1 fruit fly cellular context compared by ENCODE assay signal in genomic region chr2L:4333758-4334114, dm6.
TF ChIP-seq lines count a peak whose summit lies in the region.

Gene Atet, plus strand, starts transcription at chr2L:4333913.

TF ChIP-seq in whole organism, embryonic, 481 proteins besides CTCF, POLR2A, EP300 and RAD21 (continued from another document):
- TF ChIP-seq caup (GFP tag; optimal IDR thresholded peaks at IDR 0.05; lab: Kevin White, UChicago; ENCODE audit: severe bottlenecking), result peak; percentile 40
- no peak for TF ChIP-seq Bdp1 (GFP tag; optimal IDR thresholded peaks at IDR 0.05; lab: Kevin White, UChicago)
- TF ChIP-seq Dref (GFP tag; IDR thresholded peaks at IDR 0.05; lab: Robert Waterston, UW), result 0 out of 2 replicates have a peak, but pooled peaks have one; percentile 26
- no peak for TF ChIP-seq tx (GFP tag; optimal IDR thresholded peaks at IDR 0.05; lab: Kevin White, UChicago)
- TF ChIP-seq onecut (GFP tag; IDR thresholded peaks at IDR 0.05; lab: Robert Waterston, UW), result 0 out of 2 replicates have a peak, but pooled peaks have one; percentile 1
- no peak for TF ChIP-seq fru (optimal IDR thresholded peaks at IDR 0.05; lab: Kevin White, UChicago)
- peak; percentile 93 for TF ChIP-seq CG15601 (tag; optimal IDR thresholded peaks at IDR 0.05; lab: Kevin White, UChicago)
- peak; percentile 29 for TF ChIP-seq CG17385 (GFP tag; optimal IDR thresholded peaks at IDR 0.05; lab: Kevin White, UChicago)
- TF ChIP-seq ato (GFP tag; IDR thresholded peaks at IDR 0.05; lab: Robert Waterston, UW; ENCODE audit: partially characterized antibody), result no peak
- TF ChIP-seq zfh1 (GFP tag; IDR thresholded peaks at IDR 0.05; lab: Robert Waterston, UW), result no peak
- TF ChIP-seq fd102C (GFP tag; optimal IDR thresholded peaks at IDR 0.05; lab: Kevin White, UChicago), result no peak
- no peak for TF ChIP-seq CrebB (tag; optimal IDR thresholded peaks at IDR 0.05; lab: Kevin White, UChicago)
- TF ChIP-seq CG13894 (tag; optimal IDR thresholded peaks at IDR 0.05; lab: Kevin White, UChicago), result peak; percentile 15
- TF ChIP-seq grn (GFP tag; optimal IDR thresholded peaks at IDR 0.05; lab: Kevin White, UChicago), result peak; percentile 6
- TF ChIP-seq H2.0 (GFP tag; IDR thresholded peaks at IDR 0.05; lab: Robert Waterston, UW), result no peak
- no peak for TF ChIP-seq hkb (optimal IDR thresholded peaks at IDR 0.05; lab: Kevin White, UChicago)
- TF ChIP-seq hkb (GFP tag; IDR thresholded peaks at IDR 0.05; lab: Robert Waterston, UW), result peak; percentile 18; the same call in 1 of the 2 replicates
- no peak for TF ChIP-seq CG8290 (GFP tag; optimal IDR thresholded peaks at IDR 0.05; lab: Kevin White, UChicago)
- TF ChIP-seq CG8290 (tag; optimal IDR thresholded peaks at IDR 0.05; lab: Kevin White, UChicago), result peak in 1 of 2 experiments; percentile 71
- TF ChIP-seq sd (tag; optimal IDR thresholded peaks at IDR 0.05; lab: Kevin White, UChicago), result peak; percentile 54
- TF ChIP-seq gcm2 (GFP tag; optimal IDR thresholded peaks at IDR 0.05; lab: Kevin White, UChicago), result peak; percentile 15
- peak; percentile 70 for TF ChIP-seq chm (GFP tag; IDR thresholded peaks at IDR 0.05; lab: Robert Waterston, UW)
- no peak for TF ChIP-seq CG6813 (GFP tag; optimal IDR thresholded peaks at IDR 0.05; lab: Kevin White, UChicago)
- peak; percentile 27; the same call in 1 of the 3 replicates for TF ChIP-seq CG34422 (GFP tag; IDR thresholded peaks at IDR 0.05; lab: Robert Waterston, UW)
- TF ChIP-seq NFAT (GFP tag; IDR thresholded peaks at IDR 0.05; lab: Robert Waterston, UW), result peak; percentile 46; the same call in 1 of the 2 replicates
- TF ChIP-seq Stat92E (GFP tag; optimal IDR thresholded peaks at IDR 0.05; lab: Kevin White, UChicago), result no peak
- no peak for TF ChIP-seq CG10654 (GFP tag; optimal IDR thresholded peaks at IDR 0.05; lab: Kevin White, UChicago)
- peak; percentile 70 for TF ChIP-seq bbx (GFP tag; IDR thresholded peaks at IDR 0.05; lab: Robert Waterston, UW; ENCODE audit: partially characterized antibody)
- TF ChIP-seq bcd (GFP tag; optimal IDR thresholded peaks at IDR 0.05; lab: Kevin White, UChicago), result no peak
- no peak for TF ChIP-seq CG1233 (GFP tag; optimal IDR thresholded peaks at IDR 0.05; lab: Kevin White, UChicago)
- TF ChIP-seq Trl (optimal IDR thresholded peaks at IDR 0.05; lab: Kevin White, UChicago), result peak; percentile 60 to 65
- no peak for TF ChIP-seq Trl (GFP tag; optimal IDR thresholded peaks at IDR 0.05; lab: Kevin White, UChicago)
- TF ChIP-seq CG4282 (GFP tag; optimal IDR thresholded peaks at IDR 0.05; lab: Kevin White, UChicago), result peak; percentile 29
- no peak for TF ChIP-seq CG31224 (GFP tag; IDR thresholded peaks at IDR 0.05; lab: Robert Waterston, UW)
- no peak for TF ChIP-seq Mrtf (GFP tag; IDR thresholded peaks at IDR 0.05; lab: Robert Waterston, UW)
- no peak for TF ChIP-seq CG15696 (tag; optimal IDR thresholded peaks at IDR 0.05; lab: Kevin White, UChicago)
- no peak for TF ChIP-seq sim (GFP tag; IDR thresholded peaks at IDR 0.05; lab: Robert Waterston, UW)
- peak; percentile 24; the same call in 1 of the 3 replicates for TF ChIP-seq Opbp (GFP tag; IDR thresholded peaks at IDR 0.05; lab: Robert Waterston, UW; ENCODE audit: partially characterized antibody)
- no peak for TF ChIP-seq jumu (GFP tag; optimal IDR thresholded peaks at IDR 0.05; lab: Kevin White, UChicago)
- TF ChIP-seq CG2120 (GFP tag; optimal IDR thresholded peaks at IDR 0.05; lab: Kevin White, UChicago), result no peak
- peak; percentile 79 for TF ChIP-seq Deaf1 (tag; optimal IDR thresholded peaks at IDR 0.05; lab: Kevin White, UChicago)
- TF ChIP-seq vvl (GFP tag; IDR thresholded peaks at IDR 0.05; lab: Robert Waterston, UW), result peak; percentile 34; the same call in 1 of the 2 replicates
- TF ChIP-seq CG13287 (GFP tag; IDR thresholded peaks at IDR 0.05; lab: Robert Waterston, UW; ENCODE audit: partially characterized antibody), result peak; percentile 46
- TF ChIP-seq CG16813 (GFP tag; IDR thresholded peaks at IDR 0.05; lab: Robert Waterston, UW; ENCODE audit: partially characterized antibody), result peak; percentile 29; the same call in 1 of the 3 replicates
- TF ChIP-seq sr (GFP tag; IDR thresholded peaks at IDR 0.05; lab: Robert Waterston, UW), result peak; percentile 56; the same call in 1 of the 3 replicates
- TF ChIP-seq CG6654 (GFP tag; optimal IDR thresholded peaks at IDR 0.05; lab: Kevin White, UChicago), result no peak
- TF ChIP-seq lov (optimal IDR thresholded peaks at IDR 0.05; lab: Kevin White, UChicago), result no peak
- TF ChIP-seq lov (GFP tag; IDR thresholded peaks at IDR 0.05; lab: Robert Waterston, UW), result peak; percentile 70; the same call in 1 of the 3 replicates
- TF ChIP-seq CG3847 (GFP tag; IDR thresholded peaks at IDR 0.05; lab: Robert Waterston, UW), result no peak
- TF ChIP-seq CG18619 (GFP tag; optimal IDR thresholded peaks at IDR 0.05; lab: Kevin White, UChicago), result no peak
- peak in 1 of 3 experiments; percentile 35 for TF ChIP-seq lola (GFP tag; optimal IDR thresholded peaks at IDR 0.05; lab: Kevin White, UChicago)
- TF ChIP-seq CG18599 (GFP tag; optimal IDR thresholded peaks at IDR 0.05; lab: Kevin White, UChicago), result no peak
- TF ChIP-seq HLH4C (GFP tag; IDR thresholded peaks at IDR 0.05; lab: Robert Waterston, UW; ENCODE audit: partially characterized antibody), result 0 out of 3 replicates have a peak, but pooled peaks have one; percentile 46
- TF ChIP-seq Adf1 (GFP tag; IDR thresholded peaks at IDR 0.05; lab: Robert Waterston, UW), result peak; percentile 46; the same call in 1 of the 2 replicates
- peak; percentile 89 for TF ChIP-seq CG12769 (tag; optimal IDR thresholded peaks at IDR 0.05; lab: Kevin White, UChicago)
- TF ChIP-seq Dbx (GFP tag; IDR thresholded peaks at IDR 0.05; lab: Robert Waterston, UW), result peak; percentile 37; the same call in 1 of the 3 replicates
- TF ChIP-seq CG12071 (GFP tag; optimal IDR thresholded peaks at IDR 0.05; lab: Kevin White, UChicago), result peak; percentile 47
- TF ChIP-seq Xrp1 (GFP tag; IDR thresholded peaks at IDR 0.05; lab: Robert Waterston, UW), result no peak
- no peak for TF ChIP-seq CG14050 (GFP tag; IDR thresholded peaks at IDR 0.05; lab: Robert Waterston, UW)
- peak; percentile 64 for TF ChIP-seq her (GFP tag; optimal IDR thresholded peaks at IDR 0.05; lab: Kevin White, UChicago)
- TF ChIP-seq sima (GFP tag; optimal IDR thresholded peaks at IDR 0.05; lab: Kevin White, UChicago), result no peak
- TF ChIP-seq CG3995 (GFP tag; optimal IDR thresholded peaks at IDR 0.05; lab: Kevin White, UChicago), result no peak
- peak; percentile 47 for TF ChIP-seq CG10543 (GFP tag; optimal IDR thresholded peaks at IDR 0.05; lab: Kevin White, UChicago)
- peak; percentile 11 for TF ChIP-seq kah (GFP tag; optimal IDR thresholded peaks at IDR 0.05; lab: Kevin White, UChicago)
- TF ChIP-seq bowl (GFP tag; IDR thresholded peaks at IDR 0.05; lab: Robert Waterston, UW), result 0 out of 2 replicates have a peak, but pooled peaks have one; percentile 20
- TF ChIP-seq unc-4 (GFP tag; IDR thresholded peaks at IDR 0.05; lab: Robert Waterston, UW; ENCODE audit: partially characterized antibody), result 0 out of 2 replicates have a peak, but pooled peaks have one; percentile 14
- no peak for TF ChIP-seq Usf (GFP tag; optimal IDR thresholded peaks at IDR 0.05; lab: Kevin White, UChicago)
- peak; percentile 55; the same call in 1 of the 2 replicates for TF ChIP-seq amos (GFP tag; IDR thresholded peaks at IDR 0.05; lab: Robert Waterston, UW; ENCODE audit: partially characterized antibody)
- no peak for TF ChIP-seq NC2α (GFP tag; optimal IDR thresholded peaks at IDR 0.05; lab: Kevin White, UChicago)
- no peak for TF ChIP-seq Spps (tag; optimal IDR thresholded peaks at IDR 0.05; lab: Kevin White, UChicago)
- TF ChIP-seq CG10274 (GFP tag; optimal IDR thresholded peaks at IDR 0.05; lab: Kevin White, UChicago), result no peak
- peak; percentile 82 for TF ChIP-seq Med (GFP tag; lab: Kevin White, UChicago)
- peak; percentile 19; the same call in 1 of the 2 replicates for TF ChIP-seq Scr (GFP tag; IDR thresholded peaks at IDR 0.05; lab: Robert Waterston, UW; ENCODE audit: partially characterized antibody)
- peak; percentile 58; the same call in 1 of the 2 replicates for TF ChIP-seq CG4360 (GFP tag; IDR thresholded peaks at IDR 0.05; lab: Robert Waterston, UW)
- TF ChIP-seq Jarid2 (GFP tag; optimal IDR thresholded peaks at IDR 0.05; lab: Kevin White, UChicago), result peak; percentile 96
- no peak for TF ChIP-seq ssp (GFP tag; IDR thresholded peaks at IDR 0.05; lab: Robert Waterston, UW)
- no peak for TF ChIP-seq CG10267 (tag; optimal IDR thresholded peaks at IDR 0.05; lab: Kevin White, UChicago)
- no peak for TF ChIP-seq Neu2 (GFP tag; optimal IDR thresholded peaks at IDR 0.05; lab: Kevin White, UChicago; ENCODE audit: borderline replicate concordance)
- TF ChIP-seq E2f2 (GFP tag; IDR thresholded peaks at IDR 0.05; lab: Robert Waterston, UW), result peak; percentile 23; the same call in 1 of the 2 replicates
- TF ChIP-seq gro (GFP tag; optimal IDR thresholded peaks at IDR 0.05; lab: Kevin White, UChicago), result peak; percentile 30
- TF ChIP-seq HLHmδ (GFP tag; optimal IDR thresholded peaks at IDR 0.05; lab: Kevin White, UChicago), result peak; percentile 35
- no peak for TF ChIP-seq CG7839 (tag; optimal IDR thresholded peaks at IDR 0.05; lab: Kevin White, UChicago)
- TF ChIP-seq CG2889 (GFP tag; IDR thresholded peaks at IDR 0.05; lab: Robert Waterston, UW), result 0 out of 3 replicates have a peak, but pooled peaks have one; percentile 1
- TF ChIP-seq ci (GFP tag; IDR thresholded peaks at IDR 0.05; lab: Robert Waterston, UW), result peak; percentile 85
- peak; percentile 78; the same call in 1 of the 3 replicates for TF ChIP-seq CG2199 (GFP tag; IDR thresholded peaks at IDR 0.05; lab: Robert Waterston, UW)
- peak; percentile 85; the same call in 3 of the 4 replicates for TF ChIP-seq chinmo (GFP tag; IDR thresholded peaks at IDR 0.05; lab: Robert Waterston, UW; ENCODE audit: partially characterized antibody)
- no peak for TF ChIP-seq gsb-n (tag; optimal IDR thresholded peaks at IDR 0.05; lab: Kevin White, UChicago)
- 0 out of 3 replicates have a peak, but pooled peaks have one; percentile 40 for TF ChIP-seq ken (GFP tag; IDR thresholded peaks at IDR 0.05; lab: Robert Waterston, UW)
- no peak for TF ChIP-seq da (GFP tag; optimal IDR thresholded peaks at IDR 0.05; lab: Kevin White, UChicago)
- no peak for TF ChIP-seq psq (GFP tag; optimal IDR thresholded peaks at IDR 0.05; lab: Kevin White, UChicago)
- TF ChIP-seq CG13775 (GFP tag; optimal IDR thresholded peaks at IDR 0.05; lab: Kevin White, UChicago), result no peak
- TF ChIP-seq CG15479 (GFP tag; optimal IDR thresholded peaks at IDR 0.05; lab: Kevin White, UChicago), result peak; percentile 19
- no peak for TF ChIP-seq abd-A (tag; optimal IDR thresholded peaks at IDR 0.05; lab: Kevin White, UChicago)
- TF ChIP-seq ap (GFP tag; IDR thresholded peaks at IDR 0.05; lab: Robert Waterston, UW), result 0 out of 2 replicates have a peak, but pooled peaks have one; percentile 24
- peak; percentile 41; the same call in 1 of the 2 replicates for TF ChIP-seq gsb (GFP tag; IDR thresholded peaks at IDR 0.05; lab: Robert Waterston, UW)
- peak; percentile 71 for TF ChIP-seq Bgb (GFP tag; IDR thresholded peaks at IDR 0.05; lab: Robert Waterston, UW; ENCODE audit: partially characterized antibody)
- no peak for TF ChIP-seq gt (GFP tag; IDR thresholded peaks at IDR 0.05; lab: Robert Waterston, UW)
- no peak for TF ChIP-seq bigmax (GFP tag; optimal IDR thresholded peaks at IDR 0.05; lab: Kevin White, UChicago)
- no peak; the same call in 1 of the 2 replicates for TF ChIP-seq klu (GFP tag; IDR thresholded peaks at IDR 0.05; lab: Robert Waterston, UW)
- TF ChIP-seq CG8281 (tag; optimal IDR thresholded peaks at IDR 0.05; lab: Kevin White, UChicago), result no peak
- no peak for TF ChIP-seq CG14014 (GFP tag; IDR thresholded peaks at IDR 0.05; lab: Robert Waterston, UW)
- no peak for TF ChIP-seq p53 (GFP tag; optimal IDR thresholded peaks at IDR 0.05; lab: Kevin White, UChicago)
- peak; percentile 71; the same call in 2 of the 3 replicates for TF ChIP-seq CG6791 (GFP tag; IDR thresholded peaks at IDR 0.05; lab: Robert Waterston, UW; ENCODE audit: partially characterized antibody)
- TF ChIP-seq sob (GFP tag; IDR thresholded peaks at IDR 0.05; lab: Robert Waterston, UW), result peak; percentile 44; the same call in 1 of the 2 replicates
- TF ChIP-seq trem (tag; optimal IDR thresholded peaks at IDR 0.05; lab: Kevin White, UChicago), result no peak
- no peak for TF ChIP-seq nmo (GFP tag; optimal IDR thresholded peaks at IDR 0.05; lab: Kevin White, UChicago)
- peak; percentile 39; the same call in 1 of the 2 replicates for TF ChIP-seq CG10321 (GFP tag; IDR thresholded peaks at IDR 0.05; lab: Robert Waterston, UW)
- TF ChIP-seq CG43689 (GFP tag; IDR thresholded peaks at IDR 0.05; lab: Robert Waterston, UW), result no peak
- no peak for TF ChIP-seq zfh2 (GFP tag; optimal IDR thresholded peaks at IDR 0.05; lab: Kevin White, UChicago)
- TF ChIP-seq wor (GFP tag; IDR thresholded peaks at IDR 0.05; lab: Robert Waterston, UW), result 0 out of 2 replicates have a peak, but pooled peaks have one; percentile 3
- no peak for TF ChIP-seq CG17912 (GFP tag; optimal IDR thresholded peaks at IDR 0.05; lab: Kevin White, UChicago)
- TF ChIP-seq CG30431 (GFP tag; optimal IDR thresholded peaks at IDR 0.05; lab: Kevin White, UChicago), result no peak
- peak; percentile 59; the same call in 2 of the 3 replicates for TF ChIP-seq so (GFP tag; IDR thresholded peaks at IDR 0.05; lab: Robert Waterston, UW)
